Fruit fly (Drosophila melanogaster) whole organism, embryonic: ENCODE measurements around the gene CG10747.
A peak's percentile ranks its signal among the peaks of the same experiment; 100 is the strongest.

Experiments
- B-H2 ChIP-seq: fragments of 200-800 bp; sonication (Bioruptor generic); optimal IDR thresholded peaks from 2 replicates; lab custom pipeline; 2018; ENCODE audit warnings: missing biosample characterization, mild to moderate bottlenecking, missing genetic modification characterization
- CG11398 ChIP-seq: fragments of 200-800 bp; sonication (Bioruptor generic); optimal IDR thresholded peaks from 2 replicates; lab custom pipeline; 2016; ENCODE audit warnings: missing biosample characterization, missing genetic modification characterization
- CG11695 ChIP-seq: fragments of 200-800 bp; sonication (Bioruptor generic); IDR thresholded peaks from 3 replicates; pipeline ENCODE4 v1.3.6; 2022; ENCODE audit warnings: missing biosample characterization, missing genetic modification characterization
- CG12219 ChIP-seq: fragments of 200-800 bp; sonication (Bioruptor generic); optimal IDR thresholded peaks from 3 replicates; lab custom pipeline; 2018; ENCODE audit warnings: missing biosample characterization, mild to moderate bottlenecking, missing genetic modification characterization
- CG13894 ChIP-seq: fragments of 200-800 bp; sonication (Bioruptor generic); optimal IDR thresholded peaks from 3 replicates; lab custom pipeline; 2018; ENCODE audit warnings: missing biosample characterization, mild to moderate bottlenecking, missing genetic modification characterization, moderate library complexity
- CG18764 ChIP-seq: fragments of 200-800 bp; sonication (Bioruptor generic); optimal IDR thresholded peaks from 3 replicates; lab custom pipeline; 2016; ENCODE audit warnings: missing biosample characterization, missing genetic modification characterization
- CG2120 ChIP-seq: fragments of 200-800 bp; sonication (Bioruptor generic); optimal IDR thresholded peaks from 3 replicates; lab custom pipeline; 2016; ENCODE audit warnings: missing biosample characterization, missing genetic modification characterization
- CG2678 ChIP-seq: fragments of 200-800 bp; sonication (Bioruptor generic); optimal IDR thresholded peaks from 3 replicates; lab custom pipeline; 2019; ENCODE audit warnings: missing biosample characterization, mild to moderate bottlenecking, missing genetic modification characterization, moderate library complexity
- CG30020 ChIP-seq: fragments of 200-800 bp; optimal IDR thresholded peaks from 2 replicates; lab custom pipeline; 2019; ENCODE audit warnings: missing biosample characterization, mild to moderate bottlenecking, missing genetic modification characterization, moderate library complexity
- CG3065 ChIP-seq: fragments of 200-800 bp; sonication (Bioruptor generic); optimal IDR thresholded peaks from 2 replicates; lab custom pipeline; 2016; ENCODE audit warnings: missing biosample characterization, missing genetic modification characterization
- CG33213 ChIP-seq: fragments of 200-800 bp; sonication (Bioruptor generic); optimal IDR thresholded peaks from 3 replicates; lab custom pipeline; 2016; ENCODE audit warnings: missing biosample characterization, missing genetic modification characterization
- CG3726 ChIP-seq: fragments of 200-800 bp; sonication (Bioruptor generic); IDR thresholded peaks from 3 replicates; pipeline ENCODE4, ENCODE4 v1.3.6; 2022; ENCODE audit warnings: missing biosample characterization, missing genetic modification characterization
- CG4404 ChIP-seq: fragments of 200-800 bp; sonication (Bioruptor generic); IDR thresholded peaks from 2 replicates; pipeline ENCODE4 v1.3.6; 2022; ENCODE audit warnings: missing biosample characterization, missing genetic modification characterization
- CG4854 ChIP-seq: fragments of 200-800 bp; sonication (Bioruptor generic); optimal IDR thresholded peaks from 2 replicates; lab custom pipeline; 2016; ENCODE audit warnings: missing biosample characterization, missing genetic modification characterization, inconsistent platforms
- CG7786 ChIP-seq: fragments of 200-800 bp; sonication (Bioruptor generic); optimal IDR thresholded peaks from 2 replicates; lab custom pipeline; 2016; ENCODE audit warnings: missing biosample characterization, missing genetic modification characterization
- CG8281 ChIP-seq: fragments of 200-800 bp; sonication (Bioruptor generic); optimal IDR thresholded peaks from 2 replicates; lab custom pipeline; 2018; ENCODE audit warnings: missing biosample characterization, mild to moderate bottlenecking, missing genetic modification characterization, moderate library complexity
- CG8924 ChIP-seq: fragments of 200-800 bp; optimal IDR thresholded peaks from 3 replicates; lab custom pipeline; 2019; ENCODE audit warnings: missing biosample characterization, mild to moderate bottlenecking, missing genetic modification characterization, moderate library complexity
- Dp ChIP-seq: fragments of 200-800 bp; sonication (Bioruptor generic); optimal IDR thresholded peaks from 2 replicates; lab custom pipeline; 2018; ENCODE audit warnings: missing biosample characterization, mild to moderate bottlenecking, missing genetic modification characterization, moderate library complexity
- Fer2 ChIP-seq: fragments of 200-800 bp; sonication (Bioruptor generic); optimal IDR thresholded peaks from 2 replicates; lab custom pipeline; 2018; ENCODE audit warnings: missing biosample characterization, mild to moderate bottlenecking, missing genetic modification characterization, moderate library complexity
- Gug ChIP-seq: fragments of 200-800 bp; sonication (Bioruptor generic); IDR thresholded peaks from 4 replicates; pipeline ENCODE4 v1.3.6; 2022; ENCODE audit warnings: missing biosample characterization, missing genetic modification characterization
- HLH3B ChIP-seq: fragments of 200-800 bp; sonication (Bioruptor generic); IDR thresholded peaks from 2 replicates; pipeline ENCODE4 v1.3.6; 2022; ENCODE audit warnings: missing biosample characterization, missing genetic modification characterization
- Hr51 ChIP-seq, 2 experiments: fragments of 200-800 bp; sonication (Bioruptor generic); optimal IDR thresholded peaks; 2 replicates in 1 of 2; 3 replicates in 1 of 2; lab custom pipeline; 2016 to 2018; ENCODE audit warnings: missing biosample characterization in 2 of 2, missing genetic modification characterization in 2 of 2, mild to moderate bottlenecking in 1 of 2, moderate library complexity in 1 of 2
- Hr78 ChIP-seq, 2 experiments: fragments of 200-800 bp in 1 of 2; fragments of >200 bp in 1 of 2; sonication (Bioruptor generic) in 1 of 2; optimal IDR thresholded peaks; 2 replicates each; lab custom pipeline; 2017 to 2019; ENCODE audit warnings: missing biosample characterization in 2 of 2, missing genetic modification characterization in 2 of 2, mild to moderate bottlenecking in 1 of 2, moderate library complexity in 1 of 2
- NC2β ChIP-seq: fragments of 200-800 bp; sonication (Bioruptor generic); optimal IDR thresholded peaks from 2 replicates; lab custom pipeline; 2016; ENCODE audit warnings: missing biosample characterization, missing genetic modification characterization
- Nf-YA ChIP-seq: fragments of 200-800 bp; sonication (Bioruptor generic); IDR thresholded peaks from 2 replicates; pipeline ENCODE4 v1.3.6; 2022; ENCODE audit warnings: missing biosample characterization, missing genetic modification characterization
- Optix ChIP-seq: fragments of 200-800 bp; sonication (Bioruptor generic); IDR thresholded peaks from 3 replicates; pipeline ENCODE4 v1.3.6; 2022; ENCODE audit warnings: missing biosample characterization, missing genetic modification characterization
- Sin3A ChIP-seq: fragments of >200 bp; optimal IDR thresholded peaks from 2 replicates; lab custom pipeline; 2018
- Sry-β ChIP-seq: fragments of 200-800 bp; sonication (Bioruptor generic); optimal IDR thresholded peaks from 2 replicates; lab custom pipeline; 2018; ENCODE audit warnings: missing biosample characterization, mild to moderate bottlenecking, missing genetic modification characterization, moderate library complexity
- Sry-δ ChIP-seq: fragments of 200-800 bp; sonication (Bioruptor generic); optimal IDR thresholded peaks from 2 replicates; lab custom pipeline; 2016; ENCODE audit warnings: missing biosample characterization, missing genetic modification characterization
- TFAM ChIP-seq: fragments of 200-800 bp; sonication (Bioruptor generic); optimal IDR thresholded peaks from 2 replicates; lab custom pipeline; 2017; ENCODE audit warnings: missing biosample characterization, missing genetic modification characterization, inconsistent platforms
- Xbp1 ChIP-seq: fragments of 200-800 bp; sonication (Bioruptor generic); optimal IDR thresholded peaks from 3 replicates; lab custom pipeline; 2016; ENCODE audit warnings: missing biosample characterization, mild to moderate bottlenecking, missing genetic modification characterization
- az2 ChIP-seq: fragments of 200-800 bp; sonication (Bioruptor generic); optimal IDR thresholded peaks from 3 replicates; lab custom pipeline; 2016; ENCODE audit warnings: missing biosample characterization, missing genetic modification characterization
- cas ChIP-seq: fragments of 200-800 bp; sonication (Bioruptor generic); IDR thresholded peaks from 2 replicates; pipeline ENCODE4 v1.3.6; 2022; ENCODE audit warnings: missing biosample characterization, missing genetic modification characterization
- chm ChIP-seq: fragments of 200-800 bp; sonication (Bioruptor generic); IDR thresholded peaks from 2 replicates; pipeline ENCODE4 v1.3.6; 2022; ENCODE audit warnings: missing biosample characterization, missing genetic modification characterization
- dm ChIP-seq: fragments of 200-800 bp; sonication (Bioruptor generic); optimal IDR thresholded peaks from 3 replicates; lab custom pipeline; 2016; ENCODE audit warnings: missing biosample characterization, missing genetic modification characterization
- gsb-n ChIP-seq: fragments of 200-800 bp; sonication (Bioruptor generic); optimal IDR thresholded peaks from 3 replicates; lab custom pipeline; 2018; ENCODE audit warnings: missing biosample characterization, mild to moderate bottlenecking, missing genetic modification characterization
- hbn ChIP-seq: fragments of 200-800 bp; sonication (Bioruptor generic); IDR thresholded peaks from 2 replicates; pipeline ENCODE4 v1.3.6; 2022; ENCODE audit warnings: missing biosample characterization, missing genetic modification characterization; ENCODE audit not compliant: partially characterized antibody
- hth ChIP-seq: fragments of >200 bp; optimal IDR thresholded peaks from 2 replicates; lab custom pipeline; 2017; ENCODE audit warnings: inconsistent platforms
- knrl ChIP-seq: fragments of 200-800 bp; sonication (Bioruptor generic); IDR thresholded peaks from 3 replicates; pipeline ENCODE4 v1.3.6; 2022; ENCODE audit warnings: missing biosample characterization, missing genetic modification characterization; ENCODE audit not compliant: partially characterized antibody
- lilli ChIP-seq: fragments of 200-800 bp; sonication (Bioruptor generic); optimal IDR thresholded peaks from 3 replicates; lab custom pipeline; 2016; ENCODE audit warnings: missing biosample characterization, missing genetic modification characterization
- lmd ChIP-seq: fragments of 200-800 bp; sonication (Bioruptor generic); IDR thresholded peaks from 2 replicates; pipeline ENCODE4 v1.3.6; 2022; ENCODE audit warnings: missing biosample characterization, missing genetic modification characterization
- lola ChIP-seq, 3 experiments: fragments of >200 bp in 2 of 3; fragments of 200-800 bp in 1 of 3; sonication (Bioruptor generic) in 1 of 3; optimal IDR thresholded peaks; 2 replicates each; lab custom pipeline; 2017 to 2019; ENCODE audit warnings: missing biosample characterization in 3 of 3, missing genetic modification characterization in 3 of 3, mild to moderate bottlenecking in 1 of 3, moderate library complexity in 1 of 3
- nerfin-1 ChIP-seq: fragments of 200-800 bp; sonication (Bioruptor generic); optimal IDR thresholded peaks from 3 replicates; lab custom pipeline; 2019; ENCODE audit warnings: missing biosample characterization, mild to moderate bottlenecking, missing genetic modification characterization, moderate library complexity
- nerfin-2 ChIP-seq: fragments of 200-800 bp; sonication (Bioruptor generic); IDR thresholded peaks from 2 replicates; pipeline ENCODE4 v1.3.6; 2022; ENCODE audit warnings: missing biosample characterization, missing genetic modification characterization; ENCODE audit not compliant: partially characterized antibody
- pum ChIP-seq: fragments of 200-800 bp; sonication (Bioruptor generic); optimal IDR thresholded peaks from 2 replicates; lab custom pipeline; 2016; ENCODE audit warnings: missing biosample characterization, missing genetic modification characterization
- sna ChIP-seq: fragments of 200-800 bp; sonication (Bioruptor generic); IDR thresholded peaks from 2 replicates; pipeline ENCODE4 v1.3.6; 2022; ENCODE audit warnings: missing biosample characterization, missing genetic modification characterization; ENCODE audit not compliant: partially characterized antibody
- sr ChIP-seq: fragments of 200-800 bp; sonication (Bioruptor generic); IDR thresholded peaks from 3 replicates; pipeline ENCODE4 v1.3.6; 2022; ENCODE audit warnings: missing biosample characterization, missing genetic modification characterization
- tll ChIP-seq, 2 experiments: fragments of 200-800 bp in 1 of 2; fragments of >200 bp in 1 of 2; sonication (Bioruptor generic) in 1 of 2; optimal IDR thresholded peaks; 2 replicates each; lab custom pipeline; 2017 to 2019; ENCODE audit warnings: missing biosample characterization in 2 of 2, missing genetic modification characterization in 2 of 2, mild to moderate bottlenecking in 1 of 2, moderate library complexity in 1 of 2
- toy ChIP-seq: fragments of 200-800 bp; sonication (Bioruptor generic); IDR thresholded peaks from 2 replicates; pipeline ENCODE4 v1.3.6; 2022; ENCODE audit warnings: missing biosample characterization, missing genetic modification characterization
- tx ChIP-seq: fragments of 200-800 bp; sonication (Bioruptor generic); optimal IDR thresholded peaks from 2 replicates; lab custom pipeline; 2016; ENCODE audit warnings: missing biosample characterization, missing genetic modification characterization

CG10747 gene

DNA sequence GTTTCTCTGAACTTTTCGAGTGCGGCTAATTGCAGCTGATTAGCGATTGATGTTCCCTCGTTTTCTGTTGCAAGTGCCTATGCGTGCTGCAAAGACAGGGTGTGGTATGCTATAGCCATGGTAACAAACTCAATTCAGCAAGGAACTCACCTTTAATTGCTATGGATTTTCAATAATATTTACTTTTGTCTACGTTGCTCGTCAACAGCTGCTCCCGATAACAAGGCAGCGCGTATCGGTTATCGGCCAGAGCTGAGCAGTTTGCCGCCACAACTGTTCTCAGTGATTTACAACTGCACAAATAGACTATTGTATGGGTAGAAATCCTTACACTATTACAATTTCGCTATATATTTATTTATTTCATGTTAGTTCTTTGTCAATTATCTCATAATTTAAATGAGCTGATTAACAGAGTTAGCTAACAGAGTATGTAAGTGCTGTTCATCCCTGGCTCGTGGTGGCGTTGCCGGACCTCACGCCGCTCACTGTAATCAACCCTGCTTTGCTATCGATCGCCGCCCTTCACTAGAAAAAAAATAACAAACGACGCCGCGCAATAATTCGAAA is 15.8 kb downstream of the CG10747 start, which contains the start of the genes pr and neb (continued):
- TF ChIP-seq Hr78 (GFP tag; optimal IDR thresholded peaks at IDR 0.05; lab: Kevin White, UChicago) (no peak), dm (no peak), nerfin-2 (GFP tag; lab: Robert Waterston, UW) (peak; percentile 62), knrl (peak; percentile 61), Hr51 (GFP tag; optimal IDR thresholded peaks at IDR 0.05; lab: Kevin White, UChicago) (peak; percentile 20 to 66), Dp (GFP tag; lab: Kevin White, UChicago) (peak; percentile 89), Nf-YA (GFP tag; lab: Robert Waterston, UW) (no peak), CG30020 (tag; lab: Kevin White, UChicago) (peak; percentile 45), hbn (GFP tag; lab: Robert Waterston, UW) (no peak), CG8924 (tag; lab: Kevin White, UChicago) (peak; percentile 59), az2 (GFP tag; lab: Kevin White, UChicago) (peak; percentile 60), pum (no peak), CG12219 (GFP tag; lab: Kevin White, UChicago) (no peak), CG3726 (GFP tag; lab: Robert Waterston, UW) (no peak), NC2β (GFP tag; lab: Kevin White, UChicago) (no peak), CG2120 (GFP tag; lab: Kevin White, UChicago) (peak; percentile 74), CG13894 (no peak), CG4404 (GFP tag; lab: Robert Waterston, UW) (no peak), sna (GFP tag; lab: Robert Waterston, UW) (peak; percentile 64), CG7786 (GFP tag; lab: Kevin White, UChicago) (no peak), TFAM (GFP tag; lab: Kevin White, UChicago) (no peak), chm (GFP tag; lab: Robert Waterston, UW) (peak; percentile 48; the same call in 1 of the 2 replicates), HLH3B (peak; percentile 57), hth (lab: Kevin White, UChicago) (no peak), tll (GFP tag; optimal IDR thresholded peaks at IDR 0.05; lab: Kevin White, UChicago) (peak in 1 of 2 experiments; percentile 34), CG11695 (GFP tag; lab: Robert Waterston, UW) (no peak), CG4854 (GFP tag; lab: Kevin White, UChicago) (peak; percentile 57), CG18764 (GFP tag; lab: Kevin White, UChicago) (no peak), sr (GFP tag; lab: Robert Waterston, UW) (no peak), Gug (GFP tag; lab: Robert Waterston, UW) (no peak), nerfin-1 (tag; lab: Kevin White, UChicago) (no peak), CG3065 (no peak), Fer2 (tag; lab: Kevin White, UChicago) (no peak), gsb-n (tag; lab: Kevin White, UChicago) (no peak), cas (GFP tag; lab: Robert Waterston, UW) (0 out of 2 replicates have a peak, but pooled peaks have one; percentile 12), Xbp1 (peak; percentile 57), B-H2 (peak; percentile 51), Sry-δ (peak; percentile 92), lola (GFP tag; optimal IDR thresholded peaks at IDR 0.05; lab: Kevin White, UChicago) (peak in 1 of 3 experiments; percentile 55), CG11398 (GFP tag; lab: Kevin White, UChicago) (no peak), Sry-β (peak; percentile 87), toy (GFP tag; lab: Robert Waterston, UW) (no peak), tx (GFP tag; lab: Kevin White, UChicago) (no peak), Optix (GFP tag; lab: Robert Waterston, UW) (peak; percentile 6; the same call in 1 of the 3 replicates), Sin3A (lab: Kevin White, UChicago) (peak; percentile 89), lilli (peak; percentile 69), CG8281 (no peak), CG2678 (tag; lab: Kevin White, UChicago) (peak; percentile 20), CG33213 (GFP tag; lab: Kevin White, UChicago) (peak; percentile 49), lmd (GFP tag; lab: Robert Waterston, UW) (peak; percentile 74)
